Worm (Caenorhabditis elegans): Measurements from ENCODE around the gene dli-1.

dli-1 gene

DNA sequence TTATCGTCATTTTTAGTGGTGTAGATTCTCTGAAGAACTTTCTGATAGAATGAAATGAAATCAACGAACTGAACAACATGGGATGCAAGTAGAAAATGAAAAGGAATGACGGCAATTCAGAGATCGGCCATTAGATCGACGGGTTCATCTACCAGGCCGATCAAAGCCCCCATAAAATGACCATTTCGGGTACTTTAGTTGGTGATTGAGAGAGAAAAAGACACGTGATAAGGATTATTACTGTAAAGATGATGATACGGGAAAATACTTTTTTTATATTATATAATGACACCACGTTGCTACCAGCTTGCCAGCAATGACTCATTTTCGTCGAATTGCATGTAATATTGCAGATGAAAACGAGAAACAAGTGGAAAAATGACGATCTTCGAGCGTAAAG lies 11.2 kb upstream of the dli-1 start, which contains the start of gene best-1:
best-1 (minus strand) TSS at position 29 of the 400 bp plus-strand sequence.
- TF ChIP-seq mel-28 (tag; optimal IDR thresholded peaks at IDR 0.05; ENCODE audit: borderline replicate concordance) (no peak), lin-40 (tag; optimal IDR thresholded peaks at IDR 0.05) (peak; percentile 24)

DNA sequence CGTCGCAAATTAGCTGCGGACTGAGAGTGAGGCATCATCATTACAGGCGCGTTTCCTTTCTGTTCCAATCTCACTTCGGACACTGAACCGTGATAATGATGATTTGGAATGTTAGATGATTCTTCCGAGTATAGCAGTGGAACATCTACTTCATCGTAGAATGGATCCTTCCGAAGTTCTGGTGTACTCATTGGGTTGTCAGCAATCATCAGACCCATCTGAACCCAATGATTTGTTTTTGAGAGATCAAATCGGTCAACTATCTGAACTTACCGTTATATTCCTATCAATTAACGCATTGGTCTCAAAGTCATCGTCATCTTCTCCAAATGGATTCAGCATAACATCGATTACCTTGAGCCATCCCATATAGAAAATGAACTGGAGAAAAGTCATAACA lies 9.8 kb upstream of the dli-1 start:
- TF ChIP-seq T26A5.8 (tag; optimal IDR thresholded peaks at IDR 0.05) = no peak
- TF ChIP-seq chd-7 (tag; optimal IDR thresholded peaks at IDR 0.05) = no peak
- TF ChIP-seq C06A6.2 (GFP tag; conservative IDR thresholded peaks at IDR 0.05) = no peak
- TF ChIP-seq hsf-1 (GFP tag; IDR thresholded peaks at IDR 0.05) = no peak
- TF ChIP-seq repo-1 (tag; optimal IDR thresholded peaks at IDR 0.05) = no peak
- no peak for TF ChIP-seq lin-40 (tag; optimal IDR thresholded peaks at IDR 0.05)
- no peak for TF ChIP-seq Y95B8A.8 (GFP tag; IDR thresholded peaks at IDR 0.05)
- TF ChIP-seq dox-1 (GFP tag; IDR thresholded peaks at IDR 0.05) = no peak
- TF ChIP-seq athp-1 (tag; optimal IDR thresholded peaks at IDR 0.05) = no peak
- TF ChIP-seq snpc-1.1 (tag; optimal IDR thresholded peaks at IDR 0.05; ENCODE audit: insufficient read depth) = no peak
- TF ChIP-seq madf-6 (GFP tag; IDR thresholded peaks at IDR 0.05) = no peak

DNA sequence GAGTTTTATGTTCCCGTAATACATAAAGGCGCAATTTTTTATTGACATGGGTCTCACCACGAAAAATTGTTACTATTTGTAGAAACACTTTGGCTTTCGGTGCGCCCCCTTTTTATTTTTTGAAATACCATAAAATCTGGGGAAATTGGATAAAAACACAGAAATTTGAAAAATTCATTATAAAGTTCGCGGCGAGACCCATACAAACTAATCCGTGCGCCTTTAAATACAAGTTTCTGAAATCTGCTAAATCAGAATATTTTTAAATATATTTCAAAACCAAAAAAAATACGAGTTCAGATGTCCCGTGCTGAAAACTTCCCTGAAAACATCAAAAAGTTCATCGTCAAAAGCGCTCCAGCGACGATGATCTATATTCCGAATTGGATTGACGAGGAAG lies 8.8 kb upstream of the dli-1 start, which contains the start of gene B0564.2:
B0564.2 (plus strand) TSS at position 301 of the 400 bp plus-strand sequence.
- TF ChIP-seq F57A8.1 (GFP tag; optimal IDR thresholded peaks at IDR 0.05) (no peak), T07F8.4 (tag; optimal IDR thresholded peaks at IDR 0.05) (no peak), ceh-100 (GFP tag; IDR thresholded peaks at IDR 0.05) (no peak), C06A6.2 (GFP tag; conservative IDR thresholded peaks at IDR 0.05) (no peak), nhr-90 (tag; optimal IDR thresholded peaks at IDR 0.05) (no peak), mel-28 (tag; optimal IDR thresholded peaks at IDR 0.05; ENCODE audit: borderline replicate concordance) (no peak), ceh-58 (GFP tag; IDR thresholded peaks at IDR 0.05) (no peak), B0019.2 (GFP tag; conservative IDR thresholded peaks at IDR 0.05) (no peak), bed-2 (GFP tag; IDR thresholded peaks at IDR 0.05) (no peak), K12H6.12 (tag; optimal IDR thresholded peaks at IDR 0.05) (no peak)

DNA sequence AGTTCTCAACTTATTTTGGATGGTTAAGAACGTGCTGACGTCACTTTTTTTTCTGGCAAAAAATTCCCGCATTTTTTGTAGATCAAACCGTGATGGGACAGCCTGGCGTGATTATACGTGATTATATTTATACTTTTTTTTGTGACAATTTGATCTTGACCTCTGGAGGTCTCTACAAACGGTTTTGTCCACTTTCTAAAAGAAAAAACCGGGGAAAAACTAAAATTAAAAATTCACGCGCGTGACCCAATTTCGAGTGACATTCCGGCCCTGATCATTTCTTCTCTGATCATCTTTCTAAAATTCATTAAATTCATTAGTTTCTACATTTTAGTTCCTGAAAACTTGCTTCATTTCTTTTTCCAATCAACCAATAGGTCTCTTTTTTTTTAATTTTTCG lies 6.3 kb upstream of the dli-1 start, which contains the start of gene rde-11:
rde-11 (plus strand) TSS at position 301 of the 400 bp plus-strand sequence.
- TF ChIP-seq athp-1 (tag; optimal IDR thresholded peaks at IDR 0.05) (no peak), efl-1 (GFP tag; optimal IDR thresholded peaks at IDR 0.05) (peak; percentile 44), xnd-1 (tag; optimal IDR thresholded peaks at IDR 0.05) (peak; percentile 49), madf-6 (GFP tag; IDR thresholded peaks at IDR 0.05) (peak; percentile 63)

DNA sequence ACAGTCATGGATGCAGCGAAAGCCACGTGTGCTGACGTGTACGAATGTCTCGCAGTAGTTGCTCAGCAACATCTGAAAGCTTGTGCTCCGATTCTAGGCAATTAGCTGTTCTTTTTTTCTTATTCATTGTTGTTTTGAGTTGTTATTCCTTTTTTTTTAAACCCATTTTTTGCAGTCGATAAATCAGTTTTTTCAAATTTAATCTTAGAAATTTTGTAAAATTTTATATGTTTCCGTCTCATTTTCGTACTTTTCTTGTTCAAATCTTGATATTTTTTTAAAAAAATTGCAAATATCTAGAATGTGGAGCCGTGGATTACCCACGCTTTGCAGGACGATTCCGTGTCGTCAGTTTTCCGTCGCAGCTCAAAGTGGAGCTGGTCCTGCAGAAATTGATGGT lies 1.8 kb upstream of the dli-1 start, which contains the start of gene fask-1:
fask-1 (plus strand) TSS at position 301 of the 400 bp plus-strand sequence.
- TF ChIP-seq mxl-1 (tag; optimal IDR thresholded peaks at IDR 0.05) (no peak), attf-3 (GFP tag; conservative IDR thresholded peaks at IDR 0.05) (no peak), lsl-1 (GFP tag; optimal IDR thresholded peaks at IDR 0.05) (no peak), dpff-1 (tag; optimal IDR thresholded peaks at IDR 0.05) (no peak), somi-1 (GFP tag; optimal IDR thresholded peaks at IDR 0.05) (no peak), ceh-58 (GFP tag; IDR thresholded peaks at IDR 0.05) (no peak), rcor-1 (GFP tag; IDR thresholded peaks at IDR 0.05) (no peak), xnd-1 (tag; optimal IDR thresholded peaks at IDR 0.05) (no peak), Y67H2A.10 (GFP tag; conservative IDR thresholded peaks at IDR 0.05) (no peak), egl-44 (GFP tag; IDR thresholded peaks at IDR 0.05) (no peak), ZK185.1 (tag; optimal IDR thresholded peaks at IDR 0.05; ENCODE audit: poor library complexity, severe bottlenecking) (no peak), Y56A3A.18 (GFP tag; IDR thresholded peaks at IDR 0.05) (no peak), madf-8 (GFP tag; conservative IDR thresholded peaks at IDR 0.05) (no peak), hmg-20 (GFP tag; IDR thresholded peaks at IDR 0.05) (no peak), ceh-91 (GFP tag; IDR thresholded peaks at IDR 0.05) (no peak)

Measured in whole organism, young adult.